Worm (Caenorhabditis elegans): Measurements from ENCODE around the gene R02C2.1.

DNA sequence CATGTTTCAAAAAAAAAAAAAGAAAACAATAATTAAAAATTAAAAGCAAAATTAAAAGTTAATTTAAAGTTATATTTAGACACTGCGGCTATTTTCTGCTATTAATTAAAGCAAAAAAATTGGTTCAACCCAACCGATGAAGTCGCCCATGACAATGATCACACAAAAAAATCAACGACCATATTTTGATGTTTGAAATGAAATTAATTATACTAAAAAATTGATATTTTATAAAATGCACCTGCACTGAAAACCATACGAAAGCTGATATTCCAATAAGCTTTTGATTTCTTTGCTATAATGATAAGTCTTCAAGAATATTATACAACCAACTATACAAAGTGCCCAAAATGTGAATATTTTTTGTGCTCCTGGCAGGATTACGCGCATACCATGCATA, 18.4 kb downstream of the R02C2.1 start, which contains the start of gene srh-80:
- TF ChIP-seq ztf-11 (tag; optimal IDR thresholded peaks at IDR 0.05) (no peak), snpc-4 (tag; optimal IDR thresholded peaks at IDR 0.05) (no peak), nhr-12 (tag; optimal IDR thresholded peaks at IDR 0.05) (no peak), unc-39 (tag; optimal IDR thresholded peaks at IDR 0.05) (no peak), blmp-1 (tag; optimal IDR thresholded peaks at IDR 0.05) (no peak), unc-120 (tag; optimal IDR thresholded peaks at IDR 0.05; ENCODE audit: poor library complexity, severe bottlenecking) (no peak), nhr-237 (tag; optimal IDR thresholded peaks at IDR 0.05) (no peak), hlh-1 (tag; optimal IDR thresholded peaks at IDR 0.05) (no peak)

Measured in whole organism, mixed stage, embryonic.